Worm (Caenorhabditis elegans): ENCODE results near the gene nspg-3.

ce11 chrII:6077604-6078003 is 14.0 kb upstream of the nspg-3 start, which contains the start of gene H12I13.6:
- no peak for TF ChIP-seq unc-55 (GFP tag; optimal IDR thresholded peaks at IDR 0.05)
- TF ChIP-seq unc-62 (GFP tag; optimal IDR thresholded peaks at IDR 0.05), result no peak
- no peak for TF ChIP-seq nhr-77 (tag; optimal IDR thresholded peaks at IDR 0.05)
